Fruit fly (Drosophila melanogaster): ENCODE data around the gene Dbp21E2.

dm6 chr2L:845341-846004, 34.1 kb downstream of the Dbp21E2 start:
- TF ChIP-seq psq (optimal IDR thresholded peaks at IDR 0.05) (no peak), ttk (optimal IDR thresholded peaks at IDR 0.05) (no peak)

Data from Kc167 (cell line).